Fruit fly (Drosophila melanogaster) whole organism, prepupa: ENCODE results near the gene ArfGAP1.

Source experiments
- Blimp-1 ChIP-seq: fragments of 200-800 bp; sonication (Bioruptor generic); optimal IDR thresholded peaks from 3 replicates; lab custom pipeline; 2017; ENCODE audit warnings: missing biosample characterization, missing genetic modification characterization, mild to moderate bottlenecking, moderate library complexity, missing genetic modification reagents
- CG10631 ChIP-seq: fragments of 200-800 bp; sonication (Bioruptor generic); optimal IDR thresholded peaks from 2 replicates; lab custom pipeline; 2016; ENCODE audit warnings: missing biosample characterization, missing genetic modification characterization
- CG11294 ChIP-seq: fragments of 200-800 bp; sonication (Bioruptor generic); IDR thresholded peaks from 2 replicates; pipeline ENCODE4 v1.3.6; 2022; ENCODE audit warnings: missing biosample characterization, missing genetic modification characterization
- CG11762 ChIP-seq: fragments of 200-800 bp; sonication (Bioruptor generic); optimal IDR thresholded peaks from 3 replicates; lab custom pipeline; 2016; ENCODE audit warnings: missing biosample characterization, missing genetic modification characterization; ENCODE audit not compliant: insufficient read depth
- CG11902 ChIP-seq: fragments of 200-800 bp; sonication (Bioruptor generic); optimal IDR thresholded peaks from 3 replicates; lab custom pipeline; 2016; ENCODE audit warnings: missing biosample characterization, missing genetic modification characterization
- CG15336 ChIP-seq: fragments of 200-800 bp; sonication (Bioruptor generic); IDR thresholded peaks from 2 replicates; pipeline ENCODE4 v1.3.6; 2022; ENCODE audit warnings: missing biosample characterization, missing genetic modification characterization
- CG1621 ChIP-seq: fragments of 200-800 bp; sonication (Bioruptor generic); optimal IDR thresholded peaks from 3 replicates; lab custom pipeline; 2018; ENCODE audit warnings: missing biosample characterization, mild to moderate bottlenecking, missing genetic modification characterization
- CG16779 ChIP-seq: fragments of 200-800 bp; sonication (Bioruptor generic); optimal IDR thresholded peaks from 3 replicates; lab custom pipeline; 2017; ENCODE audit warnings: missing biosample characterization, mild to moderate bottlenecking, missing genetic modification characterization
- CG31627 ChIP-seq: fragments of 200-800 bp; sonication (Bioruptor generic); optimal IDR thresholded peaks from 3 replicates; lab custom pipeline; 2016; ENCODE audit warnings: missing biosample characterization, missing genetic modification characterization
- CG32006 ChIP-seq: fragments of 200-800 bp; sonication (Bioruptor generic); optimal IDR thresholded peaks from 3 replicates; lab custom pipeline; 2017; ENCODE audit warnings: missing biosample characterization, mild to moderate bottlenecking, missing genetic modification characterization
- CG34406 ChIP-seq: fragments of 200-800 bp; sonication (Bioruptor generic); optimal IDR thresholded peaks from 3 replicates; lab custom pipeline; 2016; ENCODE audit warnings: missing biosample characterization, missing genetic modification characterization
- CG3919 ChIP-seq: fragments of 200-800 bp; sonication (Bioruptor generic); optimal IDR thresholded peaks from 3 replicates; lab custom pipeline; 2016; ENCODE audit warnings: missing biosample characterization, missing genetic modification characterization
- CG4318 ChIP-seq: fragments of 200-800 bp; sonication (Bioruptor generic); optimal IDR thresholded peaks from 3 replicates; lab custom pipeline; 2017; ENCODE audit warnings: missing biosample characterization, mild to moderate bottlenecking, missing genetic modification characterization
- CG6163 ChIP-seq: fragments of 200-800 bp; sonication (Bioruptor generic); IDR thresholded peaks from 3 replicates; pipeline ENCODE4 v1.3.6; 2022; ENCODE audit warnings: missing biosample characterization, missing genetic modification characterization
- CG6276 ChIP-seq: fragments of 200-800 bp; sonication (Bioruptor generic); optimal IDR thresholded peaks from 2 replicates; lab custom pipeline; 2017; ENCODE audit warnings: missing biosample characterization, mild to moderate bottlenecking, missing genetic modification characterization
- CG6792 ChIP-seq: fragments of 200-800 bp; sonication (Bioruptor generic); optimal IDR thresholded peaks from 3 replicates; lab custom pipeline; 2016; ENCODE audit warnings: missing biosample characterization, missing genetic modification characterization
- CG6854 ChIP-seq: fragments of 200-800 bp; sonication (Bioruptor generic); optimal IDR thresholded peaks from 2 replicates; lab custom pipeline; 2017; ENCODE audit warnings: missing biosample characterization, mild to moderate bottlenecking, missing genetic modification characterization
- CG7368 ChIP-seq: fragments of 200-800 bp; sonication (Bioruptor generic); optimal IDR thresholded peaks from 3 replicates; lab custom pipeline; 2016; ENCODE audit warnings: missing biosample characterization, missing genetic modification characterization
- CG8119 ChIP-seq: fragments of 200-800 bp; sonication (Bioruptor generic); IDR thresholded peaks from 3 replicates; pipeline ENCODE4 v1.3.6; 2022; ENCODE audit warnings: missing biosample characterization, missing genetic modification characterization
- CG8319 ChIP-seq: fragments of 200-800 bp; sonication (Bioruptor generic); optimal IDR thresholded peaks from 3 replicates; lab custom pipeline; 2016; ENCODE audit warnings: missing biosample characterization, missing genetic modification characterization
- CG8632 ChIP-seq: fragments of 200-800 bp; sonication (Bioruptor generic); optimal IDR thresholded peaks from 3 replicates; lab custom pipeline; 2016; ENCODE audit warnings: missing biosample characterization, missing genetic modification characterization
- Eip75B ChIP-seq: fragments of 200-800 bp; sonication (Bioruptor generic); optimal IDR thresholded peaks from 3 replicates; lab custom pipeline; 2016; ENCODE audit warnings: missing biosample characterization, missing genetic modification characterization
- Eip78C ChIP-seq: fragments of 200-800 bp; sonication (Bioruptor generic); peaks from one replicate; lab custom pipeline; 2016; ENCODE audit warnings: missing biosample characterization, missing genetic modification characterization
- Eip93F ChIP-seq: fragments of 200-800 bp; sonication (Bioruptor generic); optimal IDR thresholded peaks from 2 replicates; lab custom pipeline; 2016; ENCODE audit warnings: missing biosample characterization, mild to moderate bottlenecking, missing genetic modification characterization
- Ets21C ChIP-seq: fragments of 200-800 bp; sonication (Bioruptor generic); optimal IDR thresholded peaks from 3 replicates; lab custom pipeline; 2016; ENCODE audit warnings: missing biosample characterization, missing genetic modification characterization
- Ets96B ChIP-seq: fragments of 200-800 bp; optimal IDR thresholded peaks from 2 replicates; lab custom pipeline; 2019; ENCODE audit warnings: missing biosample characterization, mild to moderate bottlenecking, missing genetic modification characterization, moderate library complexity
- Gug ChIP-seq: fragments of 200-800 bp; sonication (Bioruptor generic); IDR thresholded peaks from 2 replicates; pipeline ENCODE4 v1.3.6; 2022; ENCODE audit warnings: missing biosample characterization, missing genetic modification characterization
- Hr38 ChIP-seq: sonication (Bioruptor generic); optimal IDR thresholded peaks from 2 replicates; lab custom pipeline; 2016; ENCODE audit warnings: missing biosample characterization, missing genetic modification characterization
- Hr39 ChIP-seq: fragments of 200-800 bp; sonication (Bioruptor generic); optimal IDR thresholded peaks from 2 replicates; lab custom pipeline; 2016; ENCODE audit warnings: missing biosample characterization, missing genetic modification characterization
- Hr4 ChIP-seq: fragments of 200-800 bp; sonication (Bioruptor generic); optimal IDR thresholded peaks from 3 replicates; lab custom pipeline; 2016; ENCODE audit warnings: missing biosample characterization, missing genetic modification characterization
- Lpt ChIP-seq: fragments of 200-800 bp; sonication (Bioruptor generic); optimal IDR thresholded peaks from 3 replicates; lab custom pipeline; 2016; ENCODE audit warnings: missing biosample characterization, missing genetic modification characterization
- Smox ChIP-seq: fragments of 200-800 bp; sonication (Bioruptor generic); optimal IDR thresholded peaks from 3 replicates; lab custom pipeline; 2016; ENCODE audit warnings: missing biosample characterization, missing genetic modification characterization
- Sox14 ChIP-seq: fragments of 200-800 bp; sonication (Bioruptor generic); optimal IDR thresholded peaks from 3 replicates; lab custom pipeline; 2016; ENCODE audit warnings: missing biosample characterization, missing genetic modification characterization
- Sox15 ChIP-seq: fragments of 200-800 bp; sonication (Bioruptor generic); optimal IDR thresholded peaks from 3 replicates; lab custom pipeline; 2016; ENCODE audit warnings: missing biosample characterization, missing genetic modification characterization
- achi ChIP-seq: fragments of 200-800 bp; sonication (Bioruptor generic); optimal IDR thresholded peaks from 3 replicates; lab custom pipeline; 2016; ENCODE audit warnings: missing biosample characterization, missing genetic modification characterization
- acj6 ChIP-seq: fragments of 200-800 bp; sonication (Bioruptor generic); optimal IDR thresholded peaks from 3 replicates; lab custom pipeline; 2016; ENCODE audit warnings: missing biosample characterization, missing genetic modification characterization
- cyc ChIP-seq: fragments of 200-800 bp; sonication (Bioruptor generic); optimal IDR thresholded peaks from 3 replicates; lab custom pipeline; 2016; ENCODE audit warnings: missing biosample characterization, missing genetic modification characterization
- dac ChIP-seq: fragments of 200-800 bp; sonication (Bioruptor generic); optimal IDR thresholded peaks from 2 replicates; lab custom pipeline; 2017; ENCODE audit warnings: missing biosample characterization, mild to moderate bottlenecking, missing genetic modification characterization
- dsx ChIP-seq: fragments of 200-800 bp; optimal IDR thresholded peaks from 3 replicates; lab custom pipeline; 2019; ENCODE audit warnings: missing biosample characterization, mild to moderate bottlenecking, missing genetic modification characterization, moderate library complexity; ENCODE audit not compliant: poor library complexity, severe bottlenecking
- eg ChIP-seq: fragments of 200-800 bp; sonication (Bioruptor generic); IDR thresholded peaks from 3 replicates; pipeline ENCODE4 v1.3.6; 2022; ENCODE audit warnings: missing biosample characterization, missing genetic modification characterization
- esn ChIP-seq: fragments of 200-800 bp; sonication (Bioruptor generic); optimal IDR thresholded peaks from 2 replicates; lab custom pipeline; 2016; ENCODE audit warnings: missing biosample characterization, mild to moderate bottlenecking, missing genetic modification characterization, moderate library complexity
- fd59A ChIP-seq: fragments of 200-800 bp; sonication (Bioruptor generic); optimal IDR thresholded peaks from 2 replicates; lab custom pipeline; 2017; ENCODE audit warnings: missing biosample characterization, mild to moderate bottlenecking, missing genetic modification characterization, missing genetic modification reagents
- fd85E ChIP-seq: fragments of 200-800 bp; sonication (Bioruptor generic); optimal IDR thresholded peaks from 3 replicates; lab custom pipeline; 2016; ENCODE audit warnings: missing biosample characterization, missing genetic modification characterization
- fkh ChIP-seq: fragments of 200-800 bp; sonication (Bioruptor generic); optimal IDR thresholded peaks from 3 replicates; lab custom pipeline; 2017; ENCODE audit warnings: missing biosample characterization, mild to moderate bottlenecking, missing genetic modification characterization, moderate library complexity
- lz ChIP-seq: fragments of 200-800 bp; sonication (Bioruptor generic); optimal IDR thresholded peaks from 3 replicates; lab custom pipeline; 2016; ENCODE audit warnings: missing biosample characterization, missing genetic modification characterization
- net ChIP-seq: fragments of 200-800 bp; sonication (Bioruptor generic); optimal IDR thresholded peaks from 3 replicates; lab custom pipeline; 2016; ENCODE audit warnings: missing biosample characterization, missing genetic modification characterization
- pdm3 ChIP-seq: fragments of 200-800 bp; sonication (Bioruptor generic); optimal IDR thresholded peaks from 3 replicates; lab custom pipeline; 2016; ENCODE audit warnings: missing biosample characterization, missing genetic modification characterization
- salr ChIP-seq, 2 experiments: fragments of 200-800 bp; sonication (Bioruptor generic); optimal IDR thresholded peaks; 3 replicates each; lab custom pipeline; 2016 to 2018; ENCODE audit warnings: missing biosample characterization in 2 of 2, missing genetic modification characterization in 2 of 2, mild to moderate bottlenecking in 1 of 2
- spab ChIP-seq: fragments of 200-800 bp; sonication (Bioruptor generic); optimal IDR thresholded peaks from 2 replicates; lab custom pipeline; 2017; ENCODE audit warnings: missing biosample characterization, mild to moderate bottlenecking, missing genetic modification characterization, missing genetic modification reagents
- topi ChIP-seq: fragments of 200-800 bp; sonication (Bioruptor generic); optimal IDR thresholded peaks from 3 replicates; lab custom pipeline; 2016; ENCODE audit warnings: missing biosample characterization, missing genetic modification characterization
- vri ChIP-seq: fragments of 200-800 bp; sonication (Bioruptor generic); optimal IDR thresholded peaks from 3 replicates; lab custom pipeline; 2016; ENCODE audit warnings: missing biosample characterization, mild to moderate bottlenecking, missing genetic modification characterization

The ArfGAP1 gene

DNA sequence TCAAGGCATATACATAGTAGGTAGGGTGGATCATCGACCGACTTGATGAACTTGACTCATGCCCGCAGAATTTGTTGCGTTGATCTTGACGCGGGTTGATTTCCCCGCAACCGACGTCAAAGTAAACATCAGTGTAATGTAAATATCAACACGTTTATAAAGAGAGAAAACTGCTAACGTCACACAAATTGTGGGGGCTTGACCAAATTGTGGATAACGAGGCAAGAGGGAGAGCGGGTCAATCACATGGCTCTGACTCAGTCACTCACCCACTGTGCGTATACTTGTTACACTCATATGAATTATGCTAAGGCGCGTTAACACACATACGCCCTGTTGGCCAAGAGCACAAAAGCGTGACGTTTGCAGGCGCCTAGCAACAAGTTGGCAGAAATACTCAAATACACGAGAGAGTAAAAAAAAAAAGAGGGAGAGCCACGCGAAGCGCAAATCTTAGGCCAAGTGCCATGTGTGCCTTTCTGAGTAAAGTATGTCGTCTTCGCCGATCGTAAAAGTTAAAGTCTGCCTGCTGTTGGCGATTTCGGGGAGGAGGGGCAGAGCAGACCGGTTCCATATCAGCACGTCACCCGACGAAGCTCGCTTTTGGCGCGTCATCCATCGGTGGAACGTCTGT is 10.3 kb downstream of the ArfGAP1 start:
- peak; percentile 4 for TF ChIP-seq Hr4
- peak; percentile 23 for TF ChIP-seq CG16779 (tag; lab: Kevin White, UChicago)
- no peak for TF ChIP-seq dac (GFP tag; lab: Kevin White, UChicago)
- TF ChIP-seq spab (GFP tag; lab: Kevin White, UChicago) = no peak
- TF ChIP-seq Eip75B (GFP tag; lab: Kevin White, UChicago) = peak; percentile 26
- peak; percentile 60 for TF ChIP-seq Blimp-1 (GFP tag; lab: Kevin White, UChicago)
- peak; percentile 78 for TF ChIP-seq CG10631 (GFP tag; lab: Kevin White, UChicago)
- peak; percentile 57 for TF ChIP-seq eg (GFP tag; lab: Robert Waterston, UW)
- peak; percentile 24 for TF ChIP-seq net
- TF ChIP-seq CG8319 = no peak
- peak; percentile 40 for TF ChIP-seq fd59A (GFP tag; lab: Kevin White, UChicago)
- peak; percentile 50 for TF ChIP-seq CG11762 (GFP tag; lab: Kevin White, UChicago)
- no peak for TF ChIP-seq Hr39
- peak; percentile 14 for TF ChIP-seq topi (GFP tag; lab: Kevin White, UChicago)
- peak; percentile 82 for TF ChIP-seq CG7368 (GFP tag; lab: Kevin White, UChicago)
- peak; percentile 47 for TF ChIP-seq lz (GFP tag; lab: Kevin White, UChicago)
- TF ChIP-seq CG3919 = no peak
- no peak for TF ChIP-seq CG4318 (GFP tag; lab: Kevin White, UChicago)
- TF ChIP-seq CG34406 (GFP tag; lab: Kevin White, UChicago) = no peak
- TF ChIP-seq Ets21C (GFP tag; lab: Kevin White, UChicago) = peak; percentile 24
- TF ChIP-seq cyc (GFP tag; lab: Kevin White, UChicago) = peak; percentile 69
- peak; percentile 77 for TF ChIP-seq Hr38 (GFP tag; lab: Kevin White, UChicago)
- TF ChIP-seq CG32006 (GFP tag; lab: Kevin White, UChicago) = no peak
- no peak for TF ChIP-seq Eip93F (GFP tag; lab: Kevin White, UChicago)
- peak; percentile 7 for TF ChIP-seq Lpt (GFP tag; lab: Kevin White, UChicago)
- TF ChIP-seq CG8119 (GFP tag; lab: Robert Waterston, UW) = peak; percentile 41
- TF ChIP-seq salr (GFP tag; optimal IDR thresholded peaks at IDR 0.05; lab: Kevin White, UChicago) = peak; percentile 39 to 49
- peak; percentile 22 for TF ChIP-seq CG6276 (GFP tag; lab: Kevin White, UChicago)
- peak; percentile 77 for TF ChIP-seq CG6163 (GFP tag; lab: Robert Waterston, UW)
- TF ChIP-seq Sox14 (GFP tag; lab: Kevin White, UChicago) = peak; percentile 45
- no peak for TF ChIP-seq Smox (GFP tag; lab: Kevin White, UChicago)
- peak; percentile 68 for TF ChIP-seq acj6
- peak; percentile 25 for TF ChIP-seq CG1621 (tag; lab: Kevin White, UChicago)
- TF ChIP-seq Sox15 = no peak
- peak; percentile 52 for TF ChIP-seq vri
- TF ChIP-seq CG11294 (GFP tag; lab: Robert Waterston, UW) = no peak
- peak; percentile 98 for TF ChIP-seq fkh (GFP tag; lab: Kevin White, UChicago)
- TF ChIP-seq Gug (GFP tag; lab: Robert Waterston, UW) = 0 out of 2 replicates have a peak, but pooled peaks have one; percentile 30
- TF ChIP-seq dsx (GFP tag; lab: Kevin White, UChicago) = no peak
- TF ChIP-seq CG6792 (GFP tag; lab: Kevin White, UChicago) = peak; percentile 75
- no peak for TF ChIP-seq Ets96B
- peak; percentile 49 for TF ChIP-seq fd85E (GFP tag; lab: Kevin White, UChicago)
- peak; percentile 60 for TF ChIP-seq achi (GFP tag; lab: Kevin White, UChicago)
- no peak for TF ChIP-seq pdm3 (GFP tag; lab: Kevin White, UChicago)
- peak; percentile 77 for TF ChIP-seq esn
- TF ChIP-seq CG31627 (GFP tag; lab: Kevin White, UChicago) = peak; percentile 61
- peak; percentile 37 for TF ChIP-seq CG6854
- no peak for TF ChIP-seq CG15336 (GFP tag; lab: Robert Waterston, UW)
- TF ChIP-seq Eip78C = peak; percentile 87
- TF ChIP-seq CG8632 (GFP tag; lab: Kevin White, UChicago) = peak; percentile 72
- no peak for TF ChIP-seq CG11902 (GFP tag; lab: Kevin White, UChicago)
